Worm (Caenorhabditis elegans) whole organism, early embryonic: ENCODE measurements around the gene F40F8.4.

Experiments
- B0310.2 ChIP-seq: sonication (generic microtip); optimal IDR thresholded peaks from 2 replicates; lab custom pipeline; 2016; ENCODE audit warnings: mild to moderate bottlenecking, missing genetic modification characterization, missing compliant biosample characterization
- F13C5.2 ChIP-seq: sonication (generic microtip); optimal IDR thresholded peaks from 2 replicates; lab custom pipeline; 2017; ENCODE audit warnings: mild to moderate bottlenecking, missing genetic modification characterization, inconsistent platforms, missing compliant biosample characterization
- aly-1 ChIP-seq: sonication (generic microtip); optimal IDR thresholded peaks from 2 replicates; lab custom pipeline; 2016; ENCODE audit warnings: missing genetic modification characterization, missing compliant biosample characterization
- ama-1 ChIP-seq: fragments of 150-350 bp; optimal IDR thresholded peaks from 2 replicates; lab custom pipeline; 2014
- ceh-36 ChIP-seq: sonication (generic microtip); optimal IDR thresholded peaks from 2 replicates; lab custom pipeline; 2016; ENCODE audit warnings: missing genetic modification characterization, inconsistent platforms, missing compliant biosample characterization
- ets-7 ChIP-seq: sonication (generic microtip); optimal IDR thresholded peaks from 2 replicates; lab custom pipeline; 2016; ENCODE audit warnings: missing genotype, missing genetic modification characterization, missing compliant biosample characterization
- flt-1 ChIP-seq: fragments of 200-800 bp; sonication (Bioruptor generic); IDR thresholded peaks from 2 replicates; pipeline ENCODE4 v1.3.6; 2022; ENCODE audit warnings: missing genetic modification characterization, missing compliant biosample characterization
- hnd-1 ChIP-seq: sonication (generic microtip); optimal IDR thresholded peaks from 2 replicates; lab custom pipeline; 2016; ENCODE audit warnings: missing genetic modification characterization, missing compliant biosample characterization
- pes-1 ChIP-seq: fragments of 200-800 bp; sonication (Bioruptor generic); IDR thresholded peaks from 2 replicates; pipeline ENCODE4 v1.3.6; 2022; ENCODE audit warnings: missing genetic modification reagents, missing genetic modification characterization, missing compliant biosample characterization
- sea-1 ChIP-seq: fragments of 200-800 bp; sonication (Bioruptor generic); conservative IDR thresholded peaks from 2 replicates; pipeline ENCODE4 v1.3.6; 2022; ENCODE audit warnings: missing genetic modification characterization, missing compliant biosample characterization

- TF ChIP-seq ama-1 (lab: Kevin White, UChicago) (no peak), sea-1 (GFP tag; lab: Robert Waterston, UW) (no peak), flt-1 (GFP tag; lab: Robert Waterston, UW) (no peak), ets-7 (tag; lab: Kevin White, UChicago) (no peak), pes-1 (GFP tag; lab: Robert Waterston, UW) (no peak), F13C5.2 (tag; lab: Kevin White, UChicago) (no peak), ceh-36 (no peak), aly-1 (tag; lab: Kevin White, UChicago) (no peak), B0310.2 (tag; lab: Kevin White, UChicago) (no peak), hnd-1 (tag; lab: Kevin White, UChicago) (no peak)
Measured at ce11 chrII:11134828-11135227, 5.2 kb downstream of the F40F8.4 start, which contains the start of gene F40F8.5.
